Worm (Caenorhabditis elegans) whole organism, L1 larva: ENCODE results near the gene usip-1.
A peak's percentile ranks its signal among the peaks of the same experiment; 100 is the strongest.

Source experiments
- C16A3.4 ChIP-seq: fragments of 150-350 bp; optimal IDR thresholded peaks from 2 replicates; lab custom pipeline; 2014; ENCODE audit warnings: missing biosample characterization, missing genetic modification characterization
- Y116A8C.19 ChIP-seq: sonication (generic microtip); optimal IDR thresholded peaks from 2 replicates; lab custom pipeline; 2016; ENCODE audit warnings: missing compliant biosample characterization, missing genetic modification characterization, borderline replicate concordance
- aha-1 ChIP-seq: fragments of 150-350 bp; optimal IDR thresholded peaks from 2 replicates; lab custom pipeline; 2014; ENCODE audit warnings: missing biosample characterization, missing genetic modification characterization
- aly-2 ChIP-seq: fragments of 150-350 bp; optimal IDR thresholded peaks from 2 replicates; lab custom pipeline; 2014; ENCODE audit warnings: missing biosample characterization, missing genetic modification characterization
- blmp-1 ChIP-seq: fragments of 150-350 bp; optimal IDR thresholded peaks from 2 replicates; lab custom pipeline; 2014; ENCODE audit warnings: missing biosample characterization, missing genetic modification characterization
- ceh-63 ChIP-seq: fragments of 200-800 bp; sonication (Bioruptor generic); optimal IDR thresholded peaks from 2 replicates; lab custom pipeline; 2018; ENCODE audit warnings: mild to moderate bottlenecking, missing genetic modification characterization, missing compliant biosample characterization
- ceh-8 ChIP-seq: fragments of 200-800 bp; sonication (Bioruptor generic); optimal IDR thresholded peaks from 2 replicates; lab custom pipeline; 2018; ENCODE audit warnings: mild to moderate bottlenecking, missing genetic modification characterization, moderate library complexity, missing compliant biosample characterization
- ceh-82 ChIP-seq, 3 experiments: fragments of 150-350 bp in 1 of 3; sonication (generic microtip) in 2 of 3; optimal IDR thresholded peaks; 2 replicates each; lab custom pipeline; 2014 to 2017; ENCODE audit warnings: missing biosample characterization in 3 of 3, missing genetic modification characterization in 3 of 3
- ces-1 ChIP-seq: fragments of 150-350 bp; optimal IDR thresholded peaks from 2 replicates; lab custom pipeline; 2014; ENCODE audit warnings: missing biosample characterization, missing genetic modification reagents, missing genetic modification characterization
- dpl-1 ChIP-seq, 3 experiments: fragments of 150-350 bp in 2 of 3; sonication (generic microtip) in 1 of 3; optimal IDR thresholded peaks; 2 replicates each; lab custom pipeline; 2014 to 2017; ENCODE audit warnings: missing biosample characterization in 3 of 3, missing genetic modification characterization in 3 of 3, missing genetic modification reagents in 3 of 3
- dsc-1 ChIP-seq: sonication (generic microtip); optimal IDR thresholded peaks from 2 replicates; lab custom pipeline; 2016; ENCODE audit warnings: mild to moderate bottlenecking, missing genetic modification characterization, missing compliant biosample characterization
- efl-1 ChIP-seq, 4 experiments: fragments of 150-350 bp; optimal IDR thresholded peaks in 3 of 4; peaks in 1 of 4; 1 replicate in 1 of 4; 2 replicates in 3 of 4; lab custom pipeline; 2014; ENCODE audit warnings: missing biosample characterization in 2 of 4, missing genetic modification characterization in 2 of 4, missing genetic modification reagents in 2 of 4
- elt-2 ChIP-seq: sonication (generic microtip); optimal IDR thresholded peaks from 2 replicates; lab custom pipeline; 2016; ENCODE audit warnings: missing genetic modification characterization, mild to moderate bottlenecking, inconsistent platforms, missing compliant biosample characterization, missing genetic modification reagents
- elt-3 ChIP-seq, 6 experiments: fragments of 150-350 bp in 1 of 6; sonication (generic microtip); optimal IDR thresholded peaks; 2 replicates each; lab custom pipeline; 2017 to 2018; ENCODE audit warnings: missing biosample characterization in 6 of 6, missing genetic modification characterization in 6 of 6, inconsistent platforms in 1 of 6
- ets-5 ChIP-seq: fragments of 200-800 bp; sonication (Bioruptor generic); IDR thresholded peaks from 2 replicates; pipeline ENCODE4 v1.3.6; 2022; ENCODE audit warnings: missing genetic modification characterization, missing compliant biosample characterization
- fkh-10 ChIP-seq: sonication (generic microtip); optimal IDR thresholded peaks from 2 replicates; lab custom pipeline; 2017; ENCODE audit warnings: missing biosample characterization, missing genetic modification reagents, missing genetic modification characterization
- hlh-17 ChIP-seq: fragments of 200-800 bp; sonication (Bioruptor generic); optimal IDR thresholded peaks from 2 replicates; lab custom pipeline; 2018; ENCODE audit warnings: missing genetic modification characterization, mild to moderate bottlenecking, missing compliant biosample characterization, moderate library complexity, borderline replicate concordance
- hlh-4 ChIP-seq: sonication (generic microtip); optimal IDR thresholded peaks from 2 replicates; lab custom pipeline; 2016; ENCODE audit warnings: mild to moderate bottlenecking, missing genetic modification characterization, missing compliant biosample characterization
- lin-13 ChIP-seq: fragments of 150-350 bp; optimal IDR thresholded peaks from 2 replicates; lab custom pipeline; 2014; ENCODE audit warnings: missing biosample characterization, missing genetic modification reagents, missing genetic modification characterization
- lin-14 ChIP-seq: fragments of 200-800 bp; sonication (Bioruptor generic); optimal IDR thresholded peaks from 2 replicates; lab custom pipeline; 2018; ENCODE audit warnings: mild to moderate bottlenecking, missing genetic modification characterization, moderate library complexity, missing compliant biosample characterization
- lin-39 ChIP-seq: fragments of 150-350 bp; optimal IDR thresholded peaks from 2 replicates; lab custom pipeline; 2014; ENCODE audit warnings: missing biosample characterization, missing genetic modification reagents, missing genetic modification characterization
- lir-3 ChIP-seq: sonication (generic microtip); optimal IDR thresholded peaks from 2 replicates; lab custom pipeline; 2016; ENCODE audit warnings: mild to moderate bottlenecking, missing genetic modification characterization, moderate library complexity, missing compliant biosample characterization; ENCODE audit not compliant: poor library complexity
- lsy-2 ChIP-seq, 2 experiments: fragments of 150-350 bp; optimal IDR thresholded peaks; 2 replicates each; lab custom pipeline; 2014; ENCODE audit warnings: missing biosample characterization in 2 of 2, missing genetic modification characterization in 2 of 2
- mdl-1 ChIP-seq, 2 experiments: fragments of 150-350 bp; optimal IDR thresholded peaks; 2 replicates each; lab custom pipeline; 2014 to 2017; ENCODE audit warnings: missing biosample characterization in 2 of 2, missing genetic modification characterization in 2 of 2, inconsistent platforms in 1 of 2
- mef-2 ChIP-seq: fragments of 150-350 bp; optimal IDR thresholded peaks from 2 replicates; lab custom pipeline; 2014; ENCODE audit warnings: missing biosample characterization, missing genetic modification characterization
- mep-1 ChIP-seq: fragments of 150-350 bp; optimal IDR thresholded peaks from 2 replicates; lab custom pipeline; 2014; ENCODE audit warnings: missing biosample characterization, missing genetic modification characterization
- nhr-19 ChIP-seq: fragments of 200-800 bp; sonication (Bioruptor generic); conservative IDR thresholded peaks from 2 replicates; pipeline ENCODE4 v1.3.6; 2022; ENCODE audit warnings: missing genetic modification characterization, missing compliant biosample characterization
- nhr-20 ChIP-seq: sonication (generic microtip); optimal IDR thresholded peaks from 2 replicates; lab custom pipeline; 2016; ENCODE audit warnings: mild to moderate bottlenecking, missing genetic modification characterization, missing compliant biosample characterization
- nhr-237 ChIP-seq: fragments of 150-350 bp; optimal IDR thresholded peaks from 2 replicates; lab custom pipeline; 2014; ENCODE audit warnings: missing biosample characterization, missing genetic modification characterization
- nhr-71 ChIP-seq: sonication (generic microtip); optimal IDR thresholded peaks from 2 replicates; lab custom pipeline; 2016; ENCODE audit warnings: mild to moderate bottlenecking, missing genetic modification characterization, moderate library complexity, missing compliant biosample characterization
- nhr-76 ChIP-seq: sonication (generic microtip); optimal IDR thresholded peaks from 2 replicates; lab custom pipeline; 2017; ENCODE audit warnings: missing biosample characterization, missing genetic modification characterization
- nhr-77 ChIP-seq: fragments of 150-350 bp; optimal IDR thresholded peaks from 2 replicates; lab custom pipeline; 2014; ENCODE audit warnings: missing biosample characterization, missing genetic modification characterization
- nhr-85 ChIP-seq: sonication (generic microtip); peaks from one replicate; lab custom pipeline; 2016; ENCODE audit warnings: missing genetic modification characterization, inconsistent platforms, missing compliant biosample characterization
- nhr-90 ChIP-seq: sonication (generic microtip); optimal IDR thresholded peaks from 2 replicates; lab custom pipeline; 2016; ENCODE audit warnings: mild to moderate bottlenecking, missing genetic modification characterization, missing compliant biosample characterization; ENCODE audit not compliant: poor library complexity
- pag-3 ChIP-seq: sonication (generic microtip); optimal IDR thresholded peaks from 2 replicates; lab custom pipeline; 2017; ENCODE audit warnings: missing genetic modification characterization, mild to moderate bottlenecking, missing compliant biosample characterization, antibody characterized with exemption, borderline replicate concordance; ENCODE audit not compliant: insufficient read depth
- pax-3 ChIP-seq: fragments of 200-800 bp; sonication (Bioruptor generic); optimal IDR thresholded peaks from 2 replicates; lab custom pipeline; 2018; ENCODE audit warnings: mild to moderate bottlenecking, missing genetic modification characterization, moderate library complexity, missing compliant biosample characterization
- snpc-4 ChIP-seq: fragments of 150-350 bp; optimal IDR thresholded peaks from 2 replicates; lab custom pipeline; 2014; ENCODE audit warnings: missing biosample characterization, missing genetic modification characterization
- snu-23 ChIP-seq: sonication (generic microtip); optimal IDR thresholded peaks from 2 replicates; lab custom pipeline; 2016; ENCODE audit warnings: missing genetic modification characterization, missing compliant biosample characterization
- sox-4 ChIP-seq: sonication (generic microtip); optimal IDR thresholded peaks from 2 replicates; lab custom pipeline; 2016; ENCODE audit warnings: missing genetic modification characterization, missing compliant biosample characterization
- tlp-1 ChIP-seq: fragments of 150-350 bp; optimal IDR thresholded peaks from 2 replicates; lab custom pipeline; 2014; ENCODE audit warnings: missing biosample characterization, missing genetic modification characterization
- unc-130 ChIP-seq: fragments of 150-350 bp; optimal IDR thresholded peaks from 2 replicates; lab custom pipeline; 2017; ENCODE audit warnings: missing biosample characterization, missing genetic modification characterization, inconsistent platforms
- unc-86 ChIP-seq: sonication (generic microtip); optimal IDR thresholded peaks from 2 replicates; lab custom pipeline; 2016; ENCODE audit warnings: missing genetic modification characterization, missing compliant biosample characterization
- vab-15 ChIP-seq: sonication (generic microtip); optimal IDR thresholded peaks from 2 replicates; lab custom pipeline; 2017; ENCODE audit warnings: missing genotype, mild to moderate bottlenecking, missing genetic modification characterization, missing compliant biosample characterization
- xbp-1 ChIP-seq: sonication (generic microtip); optimal IDR thresholded peaks from 2 replicates; lab custom pipeline; 2016; ENCODE audit warnings: missing genetic modification characterization, missing compliant biosample characterization
- zip-4 ChIP-seq: fragments of 200-800 bp; sonication (Bioruptor generic); optimal IDR thresholded peaks from 2 replicates; lab custom pipeline; 2018; ENCODE audit warnings: mild to moderate bottlenecking, missing genetic modification characterization, moderate library complexity, missing compliant biosample characterization
- ztf-11 ChIP-seq, 2 experiments: sonication (generic microtip); optimal IDR thresholded peaks; 2 replicates each; lab custom pipeline; 2016 to 2017; ENCODE audit warnings: missing genetic modification characterization in 2 of 2, missing biosample characterization in 1 of 2, missing compliant biosample characterization in 1 of 2

Gene usip-1

ce11 chrV:12196659-12197058 lies 12.7 kb upstream of the usip-1 start:
- TF ChIP-seq lir-3 (tag; lab: Kevin White, UChicago) (no peak), mef-2 (tag; lab: Kevin White, UChicago) (no peak), efl-1 (optimal IDR thresholded peaks at IDR 0.05; lab: Kevin White, UChicago) (no peak), efl-1 (GFP tag; optimal IDR thresholded peaks at IDR 0.05 in 1 of 2; lab: Kevin White, UChicago) (peak in 1 of 2 experiments; percentile 56), xbp-1 (tag; lab: Kevin White, UChicago) (no peak), zip-4 (GFP tag; lab: Kevin White, UChicago) (no peak), aly-2 (tag; lab: Kevin White, UChicago) (no peak), Y116A8C.19 (tag; lab: Kevin White, UChicago) (no peak), ceh-63 (no peak), pax-3 (no peak), aha-1 (tag; lab: Kevin White, UChicago) (no peak), lin-14 (GFP tag; lab: Kevin White, UChicago) (peak; percentile 19), nhr-76 (no peak), blmp-1 (tag; lab: Kevin White, UChicago) (no peak), nhr-77 (tag; lab: Kevin White, UChicago) (no peak)

- TF ChIP-seq nhr-85 (tag; lab: Kevin White, UChicago), result no peak
- no peak for TF ChIP-seq efl-1 (optimal IDR thresholded peaks at IDR 0.05; lab: Kevin White, UChicago)
- TF ChIP-seq efl-1 (GFP tag; optimal IDR thresholded peaks at IDR 0.05 in 1 of 2; lab: Kevin White, UChicago), result peak in 1 of 2 experiments; percentile 30
These were observed 11.9 kb upstream of the usip-1 start, which contains the start of gene ZK836.3 for ce11 chrV:12195845-12196244. ZK836.3 (minus strand) TSS chrV:12195945.

DNA sequence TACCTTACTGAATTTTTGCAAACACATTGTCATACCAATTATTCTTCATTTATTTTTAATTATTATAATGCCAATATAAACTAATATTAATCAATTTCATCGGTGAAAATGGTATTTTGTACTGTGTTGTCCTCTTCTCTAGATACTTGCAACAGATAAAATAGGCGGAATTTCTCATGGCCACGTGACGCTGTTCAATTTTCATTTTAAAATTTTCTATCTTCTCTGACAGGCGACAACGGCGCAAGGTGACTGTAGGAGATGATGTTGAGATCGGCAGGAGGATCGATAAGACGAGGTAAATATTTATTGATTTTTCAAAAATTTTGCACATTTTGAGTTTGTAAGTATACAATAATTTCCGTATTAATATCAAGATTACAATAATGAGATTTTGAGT lies 10.3 kb upstream of the usip-1 start, which contains the start of gene ogdh-2:
ogdh-2 (plus strand) TSS at position 233 of the 400 bp plus-strand sequence.
- TF ChIP-seq aly-2 (tag; lab: Kevin White, UChicago) (no peak), dpl-1 (GFP tag; optimal IDR thresholded peaks at IDR 0.05; lab: Kevin White, UChicago) (peak in 1 of 3 experiments; percentile 7), ets-5 (GFP tag; lab: Robert Waterston, UW) (no peak), C16A3.4 (tag; lab: Kevin White, UChicago) (no peak), dsc-1 (tag; lab: Kevin White, UChicago) (no peak), mep-1 (tag; lab: Kevin White, UChicago) (peak; percentile 47), tlp-1 (tag; lab: Kevin White, UChicago) (no peak), nhr-90 (tag; lab: Kevin White, UChicago) (peak; percentile 16), lin-14 (GFP tag; lab: Kevin White, UChicago) (peak; percentile 67), hlh-4 (no peak), snu-23 (GFP tag; lab: Kevin White, UChicago) (peak; percentile 48), ztf-11 (tag; optimal IDR thresholded peaks at IDR 0.05; lab: Kevin White, UChicago) (no peak), efl-1 (optimal IDR thresholded peaks at IDR 0.05; lab: Kevin White, UChicago) (no peak), efl-1 (GFP tag; optimal IDR thresholded peaks at IDR 0.05 in 1 of 2; lab: Kevin White, UChicago) (no peak), fkh-10 (no peak), ceh-82 (tag; optimal IDR thresholded peaks at IDR 0.05; lab: Kevin White, UChicago) (no peak), lin-39 (no peak), aha-1 (tag; lab: Kevin White, UChicago) (no peak), hlh-17 (no peak), nhr-237 (tag; lab: Kevin White, UChicago) (no peak), unc-130 (tag; lab: Kevin White, UChicago) (no peak), nhr-85 (tag; lab: Kevin White, UChicago) (peak; percentile 77), nhr-71 (tag; lab: Kevin White, UChicago) (peak; percentile 39), blmp-1 (tag; lab: Kevin White, UChicago) (peak; percentile 85), pag-3 (tag; lab: Kevin White, UChicago) (no peak), elt-3 (tag; optimal IDR thresholded peaks at IDR 0.05; lab: Kevin White, UChicago) (peak in 1 of 6 experiments; percentile 73), sox-4 (no peak), elt-2 (tag; lab: Kevin White, UChicago) (no peak), ces-1 (GFP tag; lab: Kevin White, UChicago) (no peak), nhr-19 (no peak), lin-13 (GFP tag; lab: Kevin White, UChicago) (no peak), nhr-20 (tag; lab: Kevin White, UChicago) (peak; percentile 65), unc-86 (tag; lab: Kevin White, UChicago) (no peak), mdl-1 (tag; optimal IDR thresholded peaks at IDR 0.05; lab: Kevin White, UChicago) (peak in 1 of 2 experiments; percentile 39), lsy-2 (tag; optimal IDR thresholded peaks at IDR 0.05; lab: Kevin White, UChicago) (peak; percentile 5 to 6), ceh-8 (GFP tag; lab: Kevin White, UChicago) (no peak), snpc-4 (no peak), vab-15 (no peak)
